Fruit fly (Drosophila melanogaster) whole organism, embryonic: ENCODE data around the gene CG5644.

ENCODE experiments used
- Blimp-1 ChIP-seq: fragments of 200-800 bp; sonication (Bioruptor generic); optimal IDR thresholded peaks from 3 replicates; lab custom pipeline; 2018; ENCODE audit warnings: missing biosample characterization, missing genetic modification characterization, mild to moderate bottlenecking, moderate library complexity, missing genetic modification reagents
- CG1024 ChIP-seq: fragments of 200-800 bp; sonication (Bioruptor generic); IDR thresholded peaks from 2 replicates; pipeline ENCODE4 v1.3.6; 2022; ENCODE audit warnings: missing biosample characterization, missing genetic modification characterization
- CG10431 ChIP-seq: fragments of 200-800 bp; sonication (Bioruptor generic); optimal IDR thresholded peaks from 3 replicates; lab custom pipeline; 2018; ENCODE audit warnings: missing biosample characterization, mild to moderate bottlenecking, missing genetic modification characterization
- CG11247 ChIP-seq: fragments of 200-800 bp; sonication (Bioruptor generic); IDR thresholded peaks from 2 replicates; pipeline ENCODE4 v1.3.6; 2022; ENCODE audit warnings: missing biosample characterization, missing genetic modification characterization
- CG11695 ChIP-seq: fragments of 200-800 bp; sonication (Bioruptor generic); IDR thresholded peaks from 3 replicates; pipeline ENCODE4 v1.3.6; 2022; ENCODE audit warnings: missing biosample characterization, missing genetic modification characterization
- CG12219 ChIP-seq: fragments of 200-800 bp; sonication (Bioruptor generic); optimal IDR thresholded peaks from 3 replicates; lab custom pipeline; 2018; ENCODE audit warnings: missing biosample characterization, mild to moderate bottlenecking, missing genetic modification characterization
- CG1233 ChIP-seq: fragments of 200-800 bp; sonication (Bioruptor generic); optimal IDR thresholded peaks from 4 replicates; lab custom pipeline; 2018; ENCODE audit warnings: missing biosample characterization, mild to moderate bottlenecking, missing genetic modification characterization
- CG14441 ChIP-seq: fragments of 200-800 bp; sonication (Bioruptor generic); IDR thresholded peaks from 2 replicates; pipeline ENCODE4 v1.3.6; 2022; ENCODE audit warnings: missing biosample characterization, missing genetic modification characterization
- CG16863 ChIP-seq: fragments of 200-800 bp; sonication (Bioruptor generic); optimal IDR thresholded peaks from 3 replicates; lab custom pipeline; 2016; ENCODE audit warnings: missing biosample characterization, missing genetic modification characterization
- CG17359 ChIP-seq: fragments of 200-800 bp; sonication (Bioruptor generic); optimal IDR thresholded peaks from 3 replicates; lab custom pipeline; 2018; ENCODE audit warnings: missing biosample characterization, mild to moderate bottlenecking, missing genetic modification characterization, moderate library complexity
- CG17612 ChIP-seq: fragments of 200-800 bp; sonication (Bioruptor generic); IDR thresholded peaks from 2 replicates; pipeline ENCODE4 v1.3.6; 2022; ENCODE audit warnings: missing biosample characterization, missing genetic modification characterization
- CG2129 ChIP-seq: fragments of 200-800 bp; sonication (Bioruptor generic); IDR thresholded peaks from 2 replicates; pipeline ENCODE4 v1.3.6; 2022; ENCODE audit warnings: missing biosample characterization, missing genetic modification characterization; ENCODE audit not compliant: partially characterized antibody
- CG3065 ChIP-seq: fragments of 200-800 bp; sonication (Bioruptor generic); optimal IDR thresholded peaks from 2 replicates; lab custom pipeline; 2016; ENCODE audit warnings: missing biosample characterization, missing genetic modification characterization
- CG31365 ChIP-seq: fragments of 200-800 bp; sonication (Bioruptor generic); optimal IDR thresholded peaks from 2 replicates; lab custom pipeline; 2018; ENCODE audit warnings: missing biosample characterization, mild to moderate bottlenecking, missing genetic modification characterization
- CG4854 ChIP-seq: fragments of 200-800 bp; sonication (Bioruptor generic); optimal IDR thresholded peaks from 2 replicates; lab custom pipeline; 2016; ENCODE audit warnings: missing biosample characterization, missing genetic modification characterization, inconsistent platforms
- CG8765 ChIP-seq: fragments of 200-800 bp; sonication (Bioruptor generic); IDR thresholded peaks from 2 replicates; pipeline ENCODE4 v1.3.6; 2022; ENCODE audit warnings: missing biosample characterization, missing genetic modification characterization
- CG9817 ChIP-seq: fragments of 200-800 bp; sonication (Bioruptor generic); optimal IDR thresholded peaks from 2 replicates; lab custom pipeline; 2018; ENCODE audit warnings: missing biosample characterization, mild to moderate bottlenecking, missing genetic modification characterization, moderate library complexity
- D19A ChIP-seq: fragments of 200-800 bp; optimal IDR thresholded peaks from 3 replicates; lab custom pipeline; 2019; ENCODE audit warnings: missing biosample characterization, mild to moderate bottlenecking, missing genetic modification characterization, moderate library complexity
- Dip2 ChIP-seq: fragments of 200-800 bp; sonication (Bioruptor generic); IDR thresholded peaks from 2 replicates; pipeline ENCODE4 v1.3.6; 2022; ENCODE audit warnings: missing biosample characterization, missing genetic modification characterization
- H2.0 ChIP-seq: fragments of 200-800 bp; sonication (Bioruptor generic); IDR thresholded peaks from 2 replicates; pipeline ENCODE4 v1.3.6; 2022; ENCODE audit warnings: missing biosample characterization, missing genetic modification characterization
- HHEX ChIP-seq: fragments of 200-800 bp; sonication (Bioruptor generic); optimal IDR thresholded peaks from 3 replicates; lab custom pipeline; 2017; ENCODE audit warnings: missing biosample characterization, mild to moderate bottlenecking, missing genetic modification characterization, missing genetic modification reagents
- Lpt ChIP-seq: fragments of >200 bp; optimal IDR thresholded peaks from 2 replicates; lab custom pipeline; 2018; ENCODE audit warnings: missing biosample characterization, missing genetic modification characterization
- Max ChIP-seq: fragments of 200-800 bp; sonication (Bioruptor generic); optimal IDR thresholded peaks from 2 replicates; lab custom pipeline; 2016; ENCODE audit warnings: missing biosample characterization, mild to moderate bottlenecking, missing genetic modification characterization
- Optix ChIP-seq: fragments of 200-800 bp; sonication (Bioruptor generic); IDR thresholded peaks from 3 replicates; pipeline ENCODE4 v1.3.6; 2022; ENCODE audit warnings: missing biosample characterization, missing genetic modification characterization
- Sox100B ChIP-seq: fragments of 200-800 bp; sonication (Bioruptor generic); optimal IDR thresholded peaks from 3 replicates; lab custom pipeline; 2018; ENCODE audit warnings: missing biosample characterization, mild to moderate bottlenecking, missing genetic modification characterization
- Spps ChIP-seq: fragments of 200-800 bp; sonication (Bioruptor generic); optimal IDR thresholded peaks from 2 replicates; lab custom pipeline; 2018; ENCODE audit warnings: missing biosample characterization, mild to moderate bottlenecking, missing genetic modification characterization
- Taf1 ChIP-seq: fragments of 200-800 bp; sonication (Bioruptor generic); IDR thresholded peaks from 2 replicates; pipeline ENCODE4 v1.3.6; 2022; ENCODE audit warnings: missing biosample characterization, missing genetic modification characterization
- Trl ChIP-seq, 3 experiments: fragments of >200 bp in 2 of 3; fragments of 200-800 bp in 1 of 3; sonication (Bioruptor generic) in 1 of 3; optimal IDR thresholded peaks; 2 replicates in 1 of 3; 3 replicates in 2 of 3; lab custom pipeline; 2016 to 2017; ENCODE audit warnings: missing biosample characterization in 1 of 3, missing genetic modification characterization in 1 of 3
- ara ChIP-seq: fragments of 200-800 bp; sonication (Bioruptor generic); IDR thresholded peaks from 2 replicates; pipeline ENCODE4 v1.3.6; 2022; ENCODE audit warnings: missing biosample characterization, missing genetic modification characterization
- br ChIP-seq: fragments of >200 bp; optimal IDR thresholded peaks from 2 replicates; lab custom pipeline; 2017
- danr ChIP-seq: fragments of 200-800 bp; sonication (Bioruptor generic); IDR thresholded peaks from 2 replicates; pipeline ENCODE4 v1.3.6; 2022; ENCODE audit warnings: missing biosample characterization, missing genetic modification characterization
- fru ChIP-seq: fragments of >200 bp; optimal IDR thresholded peaks from 2 replicates; lab custom pipeline; 2017
- lbe ChIP-seq: fragments of 200-800 bp; sonication (Bioruptor generic); optimal IDR thresholded peaks from 2 replicates; lab custom pipeline; 2016; ENCODE audit warnings: missing biosample characterization, mild to moderate bottlenecking, missing genetic modification characterization
- lilli ChIP-seq: fragments of 200-800 bp; sonication (Bioruptor generic); optimal IDR thresholded peaks from 3 replicates; lab custom pipeline; 2016; ENCODE audit warnings: missing biosample characterization, missing genetic modification characterization
- lola ChIP-seq, 3 experiments: fragments of >200 bp in 2 of 3; fragments of 200-800 bp in 1 of 3; sonication (Bioruptor generic) in 1 of 3; optimal IDR thresholded peaks; 2 replicates each; lab custom pipeline; 2017 to 2019; ENCODE audit warnings: missing biosample characterization in 3 of 3, missing genetic modification characterization in 3 of 3, mild to moderate bottlenecking in 1 of 3, moderate library complexity in 1 of 3
- mirr ChIP-seq: fragments of 200-800 bp; sonication (Bioruptor generic); optimal IDR thresholded peaks from 3 replicates; lab custom pipeline; 2018; ENCODE audit warnings: missing biosample characterization, mild to moderate bottlenecking, missing genetic modification characterization
- mld ChIP-seq: fragments of 200-800 bp; sonication (Bioruptor generic); IDR thresholded peaks from 3 replicates; pipeline ENCODE4 v1.3.6; 2022; ENCODE audit warnings: missing biosample characterization, missing genetic modification characterization; ENCODE audit not compliant: partially characterized antibody
- nom ChIP-seq: fragments of 200-800 bp; sonication (Bioruptor generic); optimal IDR thresholded peaks from 2 replicates; lab custom pipeline; 2017; ENCODE audit warnings: missing biosample characterization, missing genetic modification characterization, mild to moderate bottlenecking, moderate library complexity, missing genetic modification reagents
- peb ChIP-seq: fragments of 200-800 bp; sonication (Bioruptor generic); IDR thresholded peaks from 2 replicates; pipeline ENCODE4 v1.3.6; 2022; ENCODE audit warnings: missing biosample characterization, missing genetic modification characterization
- pnt ChIP-seq: fragments of 200-800 bp; sonication (Bioruptor generic); optimal IDR thresholded peaks from 3 replicates; lab custom pipeline; 2016; ENCODE audit warnings: missing biosample characterization, missing genetic modification characterization
- row ChIP-seq: fragments of 200-800 bp; sonication (Bioruptor generic); IDR thresholded peaks from 3 replicates; pipeline ENCODE4 v1.3.6; 2022; ENCODE audit warnings: missing biosample characterization, missing genetic modification characterization
- scrt ChIP-seq: fragments of 200-800 bp; sonication (Bioruptor generic); optimal IDR thresholded peaks from 2 replicates; lab custom pipeline; 2018; ENCODE audit warnings: missing biosample characterization, mild to moderate bottlenecking, missing genetic modification characterization, moderate library complexity
- shn ChIP-seq: fragments of 200-800 bp; sonication (Bioruptor generic); optimal IDR thresholded peaks from 3 replicates; lab custom pipeline; 2016; ENCODE audit warnings: missing biosample characterization, missing genetic modification characterization
- sima ChIP-seq: fragments of 200-800 bp; sonication (Bioruptor generic); optimal IDR thresholded peaks from 2 replicates; lab custom pipeline; 2016; ENCODE audit warnings: missing biosample characterization, missing genetic modification characterization
- trem ChIP-seq: fragments of 200-800 bp; optimal IDR thresholded peaks from 3 replicates; lab custom pipeline; 2019; ENCODE audit warnings: missing biosample characterization, mild to moderate bottlenecking, missing genetic modification characterization, moderate library complexity
- unc-4 ChIP-seq: fragments of 200-800 bp; sonication (Bioruptor generic); IDR thresholded peaks from 2 replicates; pipeline ENCODE4 v1.3.6; 2022; ENCODE audit warnings: missing biosample characterization, missing genetic modification characterization; ENCODE audit not compliant: partially characterized antibody
- vnd ChIP-seq: fragments of 200-800 bp; sonication (Bioruptor generic); IDR thresholded peaks from 3 replicates; pipeline ENCODE4 v1.3.6; 2022; ENCODE audit warnings: missing biosample characterization, missing genetic modification characterization; ENCODE audit not compliant: partially characterized antibody
- wor ChIP-seq: fragments of 200-800 bp; sonication (Bioruptor generic); IDR thresholded peaks from 2 replicates; pipeline ENCODE4 v1.3.6; 2022; ENCODE audit warnings: missing biosample characterization, missing genetic modification characterization
- zfh2 ChIP-seq: fragments of 200-800 bp; sonication (Bioruptor generic); optimal IDR thresholded peaks from 2 replicates; lab custom pipeline; 2016; ENCODE audit warnings: missing biosample characterization, missing genetic modification characterization

The CG5644 gene

DNA sequence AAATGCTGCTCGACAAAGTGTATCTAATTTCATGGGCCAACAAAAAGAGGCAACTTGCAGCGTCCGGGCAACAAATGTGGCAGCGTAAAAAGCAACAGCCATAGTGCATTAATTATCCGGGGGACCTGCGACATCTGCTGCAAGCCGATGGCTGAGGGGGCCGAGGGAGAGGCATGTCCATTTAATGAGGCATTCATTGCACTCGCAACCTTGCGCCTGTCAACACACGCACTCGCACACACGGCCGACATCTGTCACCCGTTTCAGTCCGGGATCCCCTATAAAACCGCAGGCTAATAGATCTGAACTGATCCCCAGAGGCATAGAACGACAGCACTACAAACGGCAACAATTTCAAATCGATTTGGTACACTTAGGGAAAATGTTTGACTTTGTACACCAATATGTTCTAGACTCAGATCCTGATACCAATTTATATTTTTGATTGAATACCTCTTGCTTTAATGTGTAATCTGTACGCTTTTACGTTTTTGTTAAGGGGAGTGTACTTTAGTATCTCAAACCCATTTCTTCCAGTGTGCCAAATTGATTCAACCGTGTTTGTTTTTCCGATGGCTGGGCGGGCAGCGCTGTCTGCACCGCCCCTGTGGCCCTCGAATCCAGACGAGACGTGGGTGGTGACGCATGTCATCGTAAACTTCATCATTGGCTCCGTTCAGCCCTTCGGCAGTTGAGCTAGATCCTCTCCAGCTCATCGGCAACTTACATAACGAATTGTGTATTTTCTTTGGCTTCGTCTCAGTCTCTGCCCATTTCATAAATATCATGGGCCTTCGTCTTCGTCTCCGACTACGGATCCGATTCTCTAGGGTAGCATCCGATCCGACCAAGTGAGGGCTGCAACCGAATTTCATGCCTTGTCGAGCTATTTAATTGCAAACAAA is 32.1 kb upstream of the CG5644 start (continued):
- TF ChIP-seq CG1024 (GFP tag; lab: Robert Waterston, UW) (peak; percentile 88), CG8765 (GFP tag; lab: Robert Waterston, UW) (peak; percentile 93), CG2129 (GFP tag; lab: Robert Waterston, UW) (no peak), CG17612 (GFP tag; lab: Robert Waterston, UW) (no peak), CG11247 (GFP tag; lab: Robert Waterston, UW) (peak; percentile 71), CG9817 (tag; lab: Kevin White, UChicago) (peak; percentile 9), Spps (peak; percentile 72), fru (no peak), CG14441 (peak; percentile 60), danr (GFP tag; lab: Robert Waterston, UW) (peak; percentile 35; the same call in 1 of the 2 replicates), Max (peak; percentile 63), nom (GFP tag; lab: Kevin White, UChicago) (no peak), Trl (optimal IDR thresholded peaks at IDR 0.05; lab: Kevin White, UChicago) (no peak), Trl (GFP tag; optimal IDR thresholded peaks at IDR 0.05; lab: Kevin White, UChicago) (peak; percentile 90), HHEX (GFP tag; lab: Kevin White, UChicago) (peak; percentile 38), row (GFP tag; lab: Robert Waterston, UW) (peak; percentile 87), Dip2 (GFP tag; lab: Robert Waterston, UW) (no peak), sima (GFP tag; lab: Kevin White, UChicago) (no peak), peb (peak; percentile 67; the same call in 1 of the 2 replicates), lola (GFP tag; optimal IDR thresholded peaks at IDR 0.05; lab: Kevin White, UChicago) (peak in 1 of 3 experiments; percentile 86), Optix (peak; percentile 70; the same call in 1 of the 3 replicates), mld (GFP tag; lab: Robert Waterston, UW) (no peak), scrt (GFP tag; lab: Kevin White, UChicago) (no peak), wor (GFP tag; lab: Robert Waterston, UW) (peak; percentile 67), unc-4 (GFP tag; lab: Robert Waterston, UW) (no peak), zfh2 (GFP tag; lab: Kevin White, UChicago) (no peak), D19A (tag; lab: Kevin White, UChicago) (peak; percentile 71), CG17359 (tag; lab: Kevin White, UChicago) (peak; percentile 73), ara (GFP tag; lab: Robert Waterston, UW) (peak; percentile 89), Blimp-1 (peak; percentile 76), CG3065 (peak; percentile 59), lbe (GFP tag; lab: Kevin White, UChicago) (no peak), CG31365 (tag; lab: Kevin White, UChicago) (no peak), mirr (GFP tag; lab: Kevin White, UChicago) (no peak), CG4854 (GFP tag; lab: Kevin White, UChicago) (no peak), lilli (GFP tag; lab: Kevin White, UChicago) (peak; percentile 46), trem (tag; lab: Kevin White, UChicago) (peak; percentile 78), CG16863 (GFP tag; lab: Kevin White, UChicago) (peak; percentile 76), br (lab: Kevin White, UChicago) (no peak), CG1233 (peak; percentile 81), Sox100B (peak; percentile 64), shn (peak; percentile 46), pnt (GFP tag; lab: Kevin White, UChicago) (peak; percentile 80), vnd (GFP tag; lab: Robert Waterston, UW) (no peak), H2.0 (GFP tag; lab: Robert Waterston, UW) (peak; percentile 74), CG11695 (GFP tag; lab: Robert Waterston, UW) (peak; percentile 62; the same call in 2 of the 3 replicates), Lpt (GFP tag; lab: Kevin White, UChicago) (no peak), CG12219 (GFP tag; lab: Kevin White, UChicago) (peak; percentile 68), Taf1 (GFP tag; lab: Robert Waterston, UW) (no peak), CG10431 (GFP tag; lab: Kevin White, UChicago) (no peak)
